Worm (Caenorhabditis elegans): ENCODE measurements around the gene T03F6.6.

The T03F6.6 gene

ce11 chrIII:13380196-13380595, at the start of gene T03F6.6:
Gene T03F6.6, minus strand, starts transcription at chrIII:13380296.
- TF ChIP-seq lin-39 (tag; optimal IDR thresholded peaks at IDR 0.05) (no peak), elt-1 (tag; optimal IDR thresholded peaks at IDR 0.05) (no peak), ama-1 (optimal IDR thresholded peaks at IDR 0.05) (no peak), skn-1 (tag; optimal IDR thresholded peaks at IDR 0.05) (no peak), nhr-67 (tag; optimal IDR thresholded peaks at IDR 0.05) (no peak), nhr-25 (tag; optimal IDR thresholded peaks at IDR 0.05) (no peak), elt-3 (tag; optimal IDR thresholded peaks at IDR 0.05) (no peak), hmg-11 (tag; optimal IDR thresholded peaks at IDR 0.05) (no peak), ceh-16 (tag; optimal IDR thresholded peaks at IDR 0.05) (no peak), nhr-77 (tag; optimal IDR thresholded peaks at IDR 0.05) (no peak), nhr-43 (tag; optimal IDR thresholded peaks at IDR 0.05; ENCODE audit: poor library complexity, severe bottlenecking) (no peak), R02D3.7 (tag; optimal IDR thresholded peaks at IDR 0.05) (no peak), fkh-2 (tag; optimal IDR thresholded peaks at IDR 0.05) (no peak)

ce11 chrIII:13429668-13430067, 49.6 kb upstream of the T03F6.6 start, which contains the start of gene bli-5:
Gene bli-5, minus strand, starts transcription at chrIII:13429768.
- TF ChIP-seq nhr-77 (tag; optimal IDR thresholded peaks at IDR 0.05) = no peak
- no peak for TF ChIP-seq nhr-12 (tag; optimal IDR thresholded peaks at IDR 0.05)
- TF ChIP-seq nhr-76 (tag; optimal IDR thresholded peaks at IDR 0.05) = no peak
- no peak for TF ChIP-seq jun-1 (tag; optimal IDR thresholded peaks at IDR 0.05)
- TF ChIP-seq nhr-28 (tag; optimal IDR thresholded peaks at IDR 0.05) = no peak
- no peak for TF ChIP-seq lsy-12 (tag; optimal IDR thresholded peaks at IDR 0.05)
- no peak for TF ChIP-seq fkh-10 (GFP tag; optimal IDR thresholded peaks at IDR 0.05)
- TF ChIP-seq nfya-1 (tag; optimal IDR thresholded peaks at IDR 0.05; ENCODE audit: insufficient read depth) = no peak
- TF ChIP-seq R02D3.7 (tag; optimal IDR thresholded peaks at IDR 0.05) = no peak
- no peak for TF ChIP-seq skn-1 (tag; optimal IDR thresholded peaks at IDR 0.05)
- TF ChIP-seq nhr-11 (tag; optimal IDR thresholded peaks at IDR 0.05) = no peak
- no peak for TF ChIP-seq hmg-11 (tag; optimal IDR thresholded peaks at IDR 0.05)
- no peak for TF ChIP-seq fos-1 (tag; optimal IDR thresholded peaks at IDR 0.05)
- TF ChIP-seq ZK546.5 (tag; optimal IDR thresholded peaks at IDR 0.05) = no peak
- no peak for TF ChIP-seq ceh-82 (tag; optimal IDR thresholded peaks at IDR 0.05)
- no peak for TF ChIP-seq lin-39 (tag; optimal IDR thresholded peaks at IDR 0.05)
- no peak for TF ChIP-seq snpc-4 (tag; optimal IDR thresholded peaks at IDR 0.05)
- no peak for TF ChIP-seq unc-62 (GFP tag; optimal IDR thresholded peaks at IDR 0.05)
- TF ChIP-seq fkh-2 (tag; optimal IDR thresholded peaks at IDR 0.05) = no peak
- TF ChIP-seq pha-4 (tag; optimal IDR thresholded peaks at IDR 0.05) = no peak

ce11 chrIII:13427817-13428216, 47.7 kb upstream of the T03F6.6 start:
- TF ChIP-seq ama-1 (optimal IDR thresholded peaks at IDR 0.05) (peak; percentile 37), sea-2 (GFP tag; optimal IDR thresholded peaks at IDR 0.05) (no peak)

- TF ChIP-seq hmg-11 (tag; optimal IDR thresholded peaks at IDR 0.05) (peak; percentile 67), lin-15B (tag; optimal IDR thresholded peaks at IDR 0.05) (peak; percentile 28), nhr-25 (tag; optimal IDR thresholded peaks at IDR 0.05) (no peak), nfya-1 (tag; optimal IDR thresholded peaks at IDR 0.05; ENCODE audit: insufficient read depth) (peak; percentile 46), egl-5 (tag; optimal IDR thresholded peaks at IDR 0.05) (no peak)
Observed at ce11 chrIII:13426036-13426435, 45.9 kb upstream of the T03F6.6 start, which contains the start of gene cope-1. Gene cope-1, plus strand, starts transcription at chrIII:13426264.

ce11 chrIII:13423414-13423813, 43.3 kb upstream of the T03F6.6 start, which contains the start of gene exo-1:
Gene exo-1, plus strand, starts transcription at chrIII:13423514.
- TF ChIP-seq nhr-25 (tag; optimal IDR thresholded peaks at IDR 0.05) (peak; percentile 54), pha-4 (tag; optimal IDR thresholded peaks at IDR 0.05) (peak; percentile 79), ama-1 (optimal IDR thresholded peaks at IDR 0.05) (no peak), mdl-1 (tag; optimal IDR thresholded peaks at IDR 0.05) (no peak), nhr-76 (tag; optimal IDR thresholded peaks at IDR 0.05) (no peak), elt-1 (tag; optimal IDR thresholded peaks at IDR 0.05) (no peak), nhr-67 (tag; optimal IDR thresholded peaks at IDR 0.05) (no peak), jun-1 (tag; optimal IDR thresholded peaks at IDR 0.05) (no peak), elt-3 (tag; optimal IDR thresholded peaks at IDR 0.05) (peak in 1 of 3 experiments; percentile 6), R02D3.7 (tag; optimal IDR thresholded peaks at IDR 0.05) (no peak), ztf-4 (tag; optimal IDR thresholded peaks at IDR 0.05) (no peak), ceh-28 (tag; optimal IDR thresholded peaks at IDR 0.05) (peak; percentile 71), eor-1 (tag; optimal IDR thresholded peaks at IDR 0.05) (no peak), ceh-16 (tag; optimal IDR thresholded peaks at IDR 0.05) (no peak), fos-1 (tag; optimal IDR thresholded peaks at IDR 0.05) (no peak), lin-39 (tag; optimal IDR thresholded peaks at IDR 0.05) (no peak), nhr-43 (tag; optimal IDR thresholded peaks at IDR 0.05; ENCODE audit: poor library complexity, severe bottlenecking) (no peak), lsy-12 (tag; optimal IDR thresholded peaks at IDR 0.05) (no peak), ZK546.5 (tag; optimal IDR thresholded peaks at IDR 0.05) (no peak), daf-12 (tag; optimal IDR thresholded peaks at IDR 0.05) (no peak), skn-1 (tag; optimal IDR thresholded peaks at IDR 0.05) (peak; percentile 29), nhr-77 (tag; optimal IDR thresholded peaks at IDR 0.05) (no peak), pqm-1 (tag; optimal IDR thresholded peaks at IDR 0.05) (peak; percentile 70), fkh-2 (tag; optimal IDR thresholded peaks at IDR 0.05) (no peak), zag-1 (tag; optimal IDR thresholded peaks at IDR 0.05) (no peak), aly-2 (tag; optimal IDR thresholded peaks at IDR 0.05) (no peak), nhr-237 (tag; optimal IDR thresholded peaks at IDR 0.05) (no peak), nhr-23 (tag; optimal IDR thresholded peaks at IDR 0.05) (peak; percentile 82), nhr-12 (tag; optimal IDR thresholded peaks at IDR 0.05) (no peak), egl-27 (tag; optimal IDR thresholded peaks at IDR 0.05) (no peak), nhr-11 (tag; optimal IDR thresholded peaks at IDR 0.05) (no peak), ztf-11 (tag; optimal IDR thresholded peaks at IDR 0.05) (no peak), fkh-10 (GFP tag; optimal IDR thresholded peaks at IDR 0.05) (no peak)
